Worm (Caenorhabditis elegans) whole organism, L4 larva: Measurements from ENCODE around the gene F53F4.12.

Experiments
- T26A8.4 ChIP-seq: fragments of 200-800 bp; sonication (Bioruptor generic); IDR thresholded peaks from 2 replicates; pipeline ENCODE4 v1.3.6; 2022; ENCODE audit warnings: missing genetic modification characterization, missing compliant biosample characterization
- ama-1 ChIP-seq: fragments of 150-350 bp; optimal IDR thresholded peaks from 2 replicates; lab custom pipeline; 2014; ENCODE audit warnings: inconsistent platforms, mixed read lengths
- attf-4 ChIP-seq: sonication (generic microtip); optimal IDR thresholded peaks from 3 replicates; lab custom pipeline; 2017; ENCODE audit warnings: missing biosample characterization, missing genetic modification characterization
- nhr-41 ChIP-seq: fragments of 200-800 bp; sonication (Bioruptor generic); IDR thresholded peaks from 2 replicates; pipeline ENCODE4 v1.3.6; 2022; ENCODE audit warnings: missing genetic modification reagents, missing genetic modification characterization, missing compliant biosample characterization
- pqm-1 ChIP-seq: sonication (generic microtip); optimal IDR thresholded peaks from 2 replicates; lab custom pipeline; 2017; ENCODE audit warnings: missing biosample characterization, missing genetic modification characterization
- zag-1 ChIP-seq: fragments of 150-350 bp; optimal IDR thresholded peaks from 2 replicates; lab custom pipeline; 2014; ENCODE audit warnings: missing biosample characterization, missing genetic modification characterization
- ztf-11 ChIP-seq: fragments of 150-350 bp; optimal IDR thresholded peaks from 2 replicates; lab custom pipeline; 2014; ENCODE audit warnings: missing biosample characterization, missing genetic modification characterization

- no peak for TF ChIP-seq zag-1 (tag; lab: Kevin White, UChicago)
- TF ChIP-seq attf-4 (tag; lab: Kevin White, UChicago): no peak
- no peak for TF ChIP-seq T26A8.4 (GFP tag; lab: Robert Waterston, UW)
- TF ChIP-seq nhr-41 (GFP tag; lab: Robert Waterston, UW): no peak
- peak; percentile 91 for TF ChIP-seq pqm-1
- TF ChIP-seq ztf-11 (tag; lab: Kevin White, UChicago): no peak
- TF ChIP-seq ama-1 (lab: Kevin White, UChicago): no peak
Observed at ce11 chrV:13578637-13579036, 47.2 kb upstream of the F53F4.12 start, which contains the start of gene C50B8.6.
